Fruit fly (Drosophila melanogaster): Measurements from ENCODE around the gene Ir8a.

The Ir8a gene

dm6 chrX:9255964-9256520 lies 19.7 kb upstream of the Ir8a start, which contains the start of gene ric8a (continued):
- TF ChIP-seq otp (GFP tag; IDR thresholded peaks at IDR 0.05), result no peak
- TF ChIP-seq CG33557 (GFP tag; optimal IDR thresholded peaks at IDR 0.05), result no peak
- no peak for TF ChIP-seq CG11085 (GFP tag; IDR thresholded peaks at IDR 0.05)
- no peak for TF ChIP-seq Trl (optimal IDR thresholded peaks at IDR 0.05)
- TF ChIP-seq Trl (GFP tag; optimal IDR thresholded peaks at IDR 0.05), result no peak
- TF ChIP-seq gem (tag; optimal IDR thresholded peaks at IDR 0.05), result no peak
- TF ChIP-seq Doc3 (GFP tag; IDR thresholded peaks at IDR 0.05; ENCODE audit: partially characterized antibody), result peak; percentile 55
- TF ChIP-seq trem (tag; optimal IDR thresholded peaks at IDR 0.05), result peak; percentile 67
- peak; percentile 58 for TF ChIP-seq gfzf (GFP tag; optimal IDR thresholded peaks at IDR 0.05)
- TF ChIP-seq Dfd (GFP tag; optimal IDR thresholded peaks at IDR 0.05), result no peak
- no peak for TF ChIP-seq Eip74EF (GFP tag; optimal IDR thresholded peaks at IDR 0.05)
- no peak for TF ChIP-seq cg (GFP tag; optimal IDR thresholded peaks at IDR 0.05)
- TF ChIP-seq CG6791 (GFP tag; IDR thresholded peaks at IDR 0.05; ENCODE audit: partially characterized antibody), result peak; percentile 86
- TF ChIP-seq pnt (GFP tag; optimal IDR thresholded peaks at IDR 0.05), result no peak
- TF ChIP-seq sqz (GFP tag; optimal IDR thresholded peaks at IDR 0.05), result peak; percentile 61
- TF ChIP-seq CG9932 (GFP tag; IDR thresholded peaks at IDR 0.05), result peak; percentile 59
- no peak for TF ChIP-seq CG13775 (GFP tag; optimal IDR thresholded peaks at IDR 0.05)
- TF ChIP-seq CG11695 (GFP tag; IDR thresholded peaks at IDR 0.05), result no peak
- no peak for TF ChIP-seq odd (GFP tag; optimal IDR thresholded peaks at IDR 0.05)
- no peak for TF ChIP-seq tin (GFP tag; optimal IDR thresholded peaks at IDR 0.05)
- TF ChIP-seq pros (GFP tag; optimal IDR thresholded peaks at IDR 0.05), result no peak
- TF ChIP-seq pita (GFP tag; optimal IDR thresholded peaks at IDR 0.05), result no peak
- no peak for TF ChIP-seq CG12219 (GFP tag; optimal IDR thresholded peaks at IDR 0.05)
- TF ChIP-seq sens (GFP tag), result peak; percentile 83
- peak; percentile 68 for TF ChIP-seq zen (tag; optimal IDR thresholded peaks at IDR 0.05)
- TF ChIP-seq CG3995 (GFP tag; optimal IDR thresholded peaks at IDR 0.05), result no peak
- TF ChIP-seq wek (GFP tag; optimal IDR thresholded peaks at IDR 0.05), result no peak

- TF ChIP-seq CG34224 (GFP tag; IDR thresholded peaks at IDR 0.05; ENCODE audit: partially characterized antibody) (no peak), tna (GFP tag; IDR thresholded peaks at IDR 0.05; ENCODE audit: partially characterized antibody) (no peak), sens (GFP tag) (peak; percentile 24), hb (GFP tag; IDR thresholded peaks at IDR 0.05; ENCODE audit: partially characterized antibody) (no peak), luna (GFP tag; optimal IDR thresholded peaks at IDR 0.05) (no peak), CG18619 (GFP tag; optimal IDR thresholded peaks at IDR 0.05) (no peak), CG1832 (GFP tag; optimal IDR thresholded peaks at IDR 0.05) (peak; percentile 65), seq (GFP tag; IDR thresholded peaks at IDR 0.05) (no peak), Chrac-16 (GFP tag; optimal IDR thresholded peaks at IDR 0.05) (no peak), chn (GFP tag; optimal IDR thresholded peaks at IDR 0.05) (no peak), row (GFP tag; IDR thresholded peaks at IDR 0.05) (0 out of 3 replicates have a peak, but pooled peaks have one; percentile 15), CG10321 (GFP tag; IDR thresholded peaks at IDR 0.05) (peak; percentile 61), CG18764 (GFP tag; optimal IDR thresholded peaks at IDR 0.05) (no peak), D19B (GFP tag; optimal IDR thresholded peaks at IDR 0.05) (peak; percentile 60), CTCF (GFP tag; optimal IDR thresholded peaks at IDR 0.05) (no peak), CG12104 (GFP tag; optimal IDR thresholded peaks at IDR 0.05) (no peak), Oli (tag; optimal IDR thresholded peaks at IDR 0.05) (no peak), eve (GFP tag; optimal IDR thresholded peaks at IDR 0.05) (no peak), sr (GFP tag; IDR thresholded peaks at IDR 0.05) (no peak), nom (GFP tag; optimal IDR thresholded peaks at IDR 0.05) (no peak), CG16815 (GFP tag; optimal IDR thresholded peaks at IDR 0.05) (no peak), sd (tag; optimal IDR thresholded peaks at IDR 0.05) (peak; percentile 79), tx (GFP tag; optimal IDR thresholded peaks at IDR 0.05) (no peak), trem (tag; optimal IDR thresholded peaks at IDR 0.05) (no peak), TFAM (GFP tag; optimal IDR thresholded peaks at IDR 0.05) (no peak), kay (GFP tag; optimal IDR thresholded peaks at IDR 0.05) (no peak), btn (GFP tag; optimal IDR thresholded peaks at IDR 0.05) (no peak)
These were observed 18.6 kb upstream of the Ir8a start for dm6 chrX:9255021-9255420.
